Fruit fly (Drosophila melanogaster): ENCODE data around the gene CG14805.

- no peak for TF ChIP-seq Hr78 (GFP tag; optimal IDR thresholded peaks at IDR 0.05)
- peak in 1 of 2 experiments; percentile 78 for TF ChIP-seq foxo (GFP tag; optimal IDR thresholded peaks at IDR 0.05)
- TF ChIP-seq jim (GFP tag; optimal IDR thresholded peaks at IDR 0.05) = no peak
- peak; percentile 88 for TF ChIP-seq h (GFP tag; optimal IDR thresholded peaks at IDR 0.05)
- TF ChIP-seq usp (GFP tag; optimal IDR thresholded peaks at IDR 0.05) = no peak
Observed at dm6 chrX:1840520-1840919, 36.6 kb upstream of the CG14805 start.

All from whole organism, wandering third instar larva.